Fruit fly (Drosophila melanogaster): ENCODE measurements around the gene spi.

spi gene

DNA sequence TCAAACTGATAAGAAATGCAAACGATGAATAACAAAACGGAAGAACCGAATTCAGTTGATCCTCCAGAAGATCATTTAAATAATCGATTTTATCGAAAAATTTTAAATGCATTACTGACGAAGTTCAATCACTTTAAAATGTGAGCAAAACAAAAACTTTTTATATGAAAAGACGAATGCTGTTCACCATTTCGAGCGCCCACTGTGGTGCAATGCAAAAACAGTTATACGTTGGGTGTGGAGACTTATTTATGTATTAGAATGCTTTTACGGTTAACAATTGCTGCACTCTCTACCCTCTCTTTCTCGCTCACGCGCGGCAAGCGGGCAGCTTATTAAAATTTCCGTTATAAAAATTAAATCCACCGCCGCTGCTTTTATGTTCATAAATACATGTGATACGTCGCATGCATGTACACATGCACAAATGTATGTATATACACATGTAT lies 6.3 kb downstream of the spi start (continued):
- 0 out of 2 replicates have a peak, but pooled peaks have one; percentile 34 for TF ChIP-seq Drgx (GFP tag; IDR thresholded peaks at IDR 0.05)
- no peak for TF ChIP-seq CG6791 (GFP tag; IDR thresholded peaks at IDR 0.05; ENCODE audit: partially characterized antibody)
- TF ChIP-seq vvl (GFP tag; IDR thresholded peaks at IDR 0.05): peak; percentile 27; the same call in 1 of the 2 replicates
- TF ChIP-seq HmgZ (tag; optimal IDR thresholded peaks at IDR 0.05): no peak
- TF ChIP-seq cg (GFP tag; optimal IDR thresholded peaks at IDR 0.05): peak; percentile 53
- TF ChIP-seq hkb (optimal IDR thresholded peaks at IDR 0.05): no peak
- TF ChIP-seq hkb (GFP tag; IDR thresholded peaks at IDR 0.05): 0 out of 2 replicates have a peak, but pooled peaks have one; percentile 10
- TF ChIP-seq NC2α (GFP tag; optimal IDR thresholded peaks at IDR 0.05): no peak
- 0 out of 3 replicates have a peak, but pooled peaks have one; percentile 12 for TF ChIP-seq row (GFP tag; IDR thresholded peaks at IDR 0.05)
- TF ChIP-seq kni (GFP tag; optimal IDR thresholded peaks at IDR 0.05): peak; percentile 36
- peak; percentile 6 for TF ChIP-seq lilli (GFP tag; optimal IDR thresholded peaks at IDR 0.05)
- no peak for TF ChIP-seq nerfin-1 (tag; optimal IDR thresholded peaks at IDR 0.05)
- TF ChIP-seq gsb-n (tag; optimal IDR thresholded peaks at IDR 0.05): peak; percentile 21

DNA sequence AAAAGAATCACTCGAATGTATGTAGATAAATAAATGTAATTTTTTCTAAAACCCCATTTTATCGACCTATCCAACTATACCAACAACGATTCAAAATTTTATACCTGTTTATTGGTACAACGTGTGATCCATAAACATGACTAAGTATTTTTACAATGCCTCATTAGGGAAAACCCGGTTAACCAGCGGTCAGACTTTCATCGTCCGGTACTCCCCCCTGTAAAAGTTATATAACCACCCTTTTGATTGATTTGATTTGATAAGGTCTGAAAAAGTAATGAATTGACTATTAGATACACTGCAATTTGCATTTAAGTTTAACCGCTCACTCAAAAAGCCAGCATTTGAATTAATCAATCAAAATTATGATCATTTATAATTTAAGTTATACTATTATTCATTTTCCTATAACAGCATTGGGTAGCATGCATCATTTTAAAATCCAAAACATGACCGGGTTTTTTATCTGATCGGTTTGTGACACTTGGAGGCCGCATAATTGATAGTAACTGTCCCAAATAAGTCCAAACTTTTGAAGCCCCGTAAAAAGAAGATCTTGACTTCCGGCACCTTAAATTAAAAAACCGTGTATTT lies 9.7 kb downstream of the spi start:
- TF ChIP-seq lab (GFP tag; optimal IDR thresholded peaks at IDR 0.05) (peak; percentile 69), gt (GFP tag; IDR thresholded peaks at IDR 0.05) (no peak), Pdp1 (GFP tag; optimal IDR thresholded peaks at IDR 0.05) (peak in 1 of 2 experiments; percentile 93), Xrp1 (GFP tag; IDR thresholded peaks at IDR 0.05) (no peak), sens (GFP tag) (peak; percentile 16), D19A (tag; optimal IDR thresholded peaks at IDR 0.05) (peak; percentile 63), CG6689 (GFP tag; IDR thresholded peaks at IDR 0.05) (no peak), CG10543 (GFP tag; optimal IDR thresholded peaks at IDR 0.05) (no peak)

- no peak for TF ChIP-seq hkb (optimal IDR thresholded peaks at IDR 0.05)
- no peak for TF ChIP-seq hkb (GFP tag; IDR thresholded peaks at IDR 0.05)
- TF ChIP-seq zen2 (GFP tag; IDR thresholded peaks at IDR 0.05; ENCODE audit: partially characterized antibody): peak; percentile 87
- no peak for TF ChIP-seq Pdp1 (GFP tag; optimal IDR thresholded peaks at IDR 0.05)
- TF ChIP-seq chn (GFP tag; optimal IDR thresholded peaks at IDR 0.05): no peak
- no peak for TF ChIP-seq CG10654 (GFP tag; optimal IDR thresholded peaks at IDR 0.05)
- no peak for TF ChIP-seq cas (GFP tag; IDR thresholded peaks at IDR 0.05)
- TF ChIP-seq B-H2 (GFP tag; optimal IDR thresholded peaks at IDR 0.05): no peak
- peak; percentile 48; the same call in 1 of the 3 replicates for TF ChIP-seq CG34224 (GFP tag; IDR thresholded peaks at IDR 0.05; ENCODE audit: partially characterized antibody)
- TF ChIP-seq CG11093 (GFP tag; IDR thresholded peaks at IDR 0.05): no peak
- no peak for TF ChIP-seq CG11695 (GFP tag; IDR thresholded peaks at IDR 0.05)
- TF ChIP-seq chinmo (GFP tag; IDR thresholded peaks at IDR 0.05; ENCODE audit: partially characterized antibody): 0 out of 4 replicates have a peak, but pooled peaks have one; percentile 63
- no peak for TF ChIP-seq Nf-YC (tag; optimal IDR thresholded peaks at IDR 0.05)
- TF ChIP-seq Dll (GFP tag; IDR thresholded peaks at IDR 0.05; ENCODE audit: partially characterized antibody): peak; percentile 68
- TF ChIP-seq CG4707 (GFP tag; optimal IDR thresholded peaks at IDR 0.05): no peak
- no peak for TF ChIP-seq HLHmδ (GFP tag; optimal IDR thresholded peaks at IDR 0.05)
- TF ChIP-seq Hey (tag; optimal IDR thresholded peaks at IDR 0.05): no peak
- no peak for TF ChIP-seq ttk (GFP tag; IDR thresholded peaks at IDR 0.05)
- no peak for TF ChIP-seq HHEX (GFP tag; optimal IDR thresholded peaks at IDR 0.05)
- TF ChIP-seq ara (GFP tag; IDR thresholded peaks at IDR 0.05): no peak
- no peak for TF ChIP-seq CG32772 (GFP tag; IDR thresholded peaks at IDR 0.05)
- no peak for TF ChIP-seq odd (GFP tag; optimal IDR thresholded peaks at IDR 0.05)
- TF ChIP-seq CG10431 (GFP tag; optimal IDR thresholded peaks at IDR 0.05): no peak
- TF ChIP-seq CG3407 (GFP tag; optimal IDR thresholded peaks at IDR 0.05): no peak
- TF ChIP-seq Lim3 (GFP tag; IDR thresholded peaks at IDR 0.05): no peak
- no peak for TF ChIP-seq CG12769 (tag; optimal IDR thresholded peaks at IDR 0.05)
- TF ChIP-seq sna (GFP tag; IDR thresholded peaks at IDR 0.05; ENCODE audit: partially characterized antibody): peak; percentile 47; the same call in 1 of the 2 replicates
- no peak for TF ChIP-seq CG11398 (GFP tag; optimal IDR thresholded peaks at IDR 0.05)
Measured at dm6 chr2L:19565233-19565898, 11.7 kb downstream of the spi start, which contains the start of gene CG13077. Gene CG13077 (plus strand): TSS chr2L:19565863.
